Worm (Caenorhabditis elegans) whole organism, L3 larva: ENCODE data around the gene K09H11.11.

Source experiments
- ama-1 ChIP-seq: fragments of 150-350 bp; optimal IDR thresholded peaks from 2 replicates; lab custom pipeline; 2018
- ceh-82 ChIP-seq: fragments of 150-350 bp; optimal IDR thresholded peaks from 2 replicates; lab custom pipeline; 2014; ENCODE audit warnings: missing biosample characterization, missing genetic modification characterization
- ceh-9 ChIP-seq: sonication (generic microtip); optimal IDR thresholded peaks from 2 replicates; lab custom pipeline; 2018; ENCODE audit warnings: missing biosample characterization, missing genetic modification characterization
- jun-1 ChIP-seq: fragments of 150-350 bp; optimal IDR thresholded peaks from 2 replicates; lab custom pipeline; 2014; ENCODE audit warnings: missing biosample characterization, missing genetic modification reagents, missing genetic modification characterization
- lin-39 ChIP-seq: fragments of 150-350 bp; optimal IDR thresholded peaks from 2 replicates; lab custom pipeline; 2018; ENCODE audit warnings: missing biosample characterization, missing genetic modification reagents, missing genetic modification characterization
- nhr-12 ChIP-seq: fragments of 150-350 bp; optimal IDR thresholded peaks from 2 replicates; lab custom pipeline; 2014; ENCODE audit warnings: missing biosample characterization, missing genetic modification characterization
- nhr-237 ChIP-seq: fragments of 150-350 bp; optimal IDR thresholded peaks from 2 replicates; lab custom pipeline; 2014; ENCODE audit warnings: missing biosample characterization, missing genetic modification characterization
- nhr-67 ChIP-seq: fragments of 150-350 bp; optimal IDR thresholded peaks from 2 replicates; lab custom pipeline; 2014; ENCODE audit warnings: missing biosample characterization, missing genetic modification characterization
- nhr-77 ChIP-seq: fragments of 150-350 bp; optimal IDR thresholded peaks from 2 replicates; lab custom pipeline; 2014; ENCODE audit warnings: missing biosample characterization, missing genetic modification characterization
- snpc-4 ChIP-seq: fragments of 150-350 bp; optimal IDR thresholded peaks from 2 replicates; lab custom pipeline; 2014; ENCODE audit warnings: missing biosample characterization, missing genetic modification characterization
- tbx-2 ChIP-seq: sonication (generic microtip); optimal IDR thresholded peaks from 2 replicates; lab custom pipeline; 2016; ENCODE audit warnings: mild to moderate bottlenecking, missing genetic modification characterization, missing compliant biosample characterization
- unc-62 ChIP-seq: fragments of 150-350 bp; sonication (generic microtip); optimal IDR thresholded peaks from 4 replicates; lab custom pipeline; 2014; ENCODE audit warnings: missing biosample characterization, missing genetic modification reagents, missing genetic modification characterization
- zag-1 ChIP-seq: fragments of 150-350 bp; optimal IDR thresholded peaks from 2 replicates; lab custom pipeline; 2014; ENCODE audit warnings: missing biosample characterization, missing genetic modification characterization

DNA sequence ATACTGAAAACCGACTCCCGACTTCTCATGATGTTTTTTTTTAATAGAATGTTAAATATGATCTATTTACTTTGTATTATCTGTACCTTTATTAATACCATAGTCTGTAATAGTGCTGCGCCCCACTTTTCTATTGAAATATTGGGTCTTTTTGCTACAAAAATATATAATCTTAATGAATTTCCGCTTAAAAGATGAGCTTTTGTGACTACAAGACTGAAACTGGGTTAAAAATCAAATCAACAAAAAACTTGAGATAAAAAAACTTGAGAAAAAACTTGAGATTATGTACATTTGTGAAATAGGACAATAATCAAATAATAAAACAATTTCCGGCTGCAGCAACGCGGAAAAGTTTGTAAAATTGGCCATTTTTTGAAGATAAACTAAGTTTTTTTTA, 24.3 kb downstream of the K09H11.11 start, which contains the start of gene K09H11.15:
- TF ChIP-seq zag-1 (tag; lab: Kevin White, UChicago) = no peak
- TF ChIP-seq snpc-4 (tag; lab: Kevin White, UChicago) = no peak
- no peak for TF ChIP-seq nhr-77 (tag; lab: Kevin White, UChicago)
- TF ChIP-seq nhr-67 (tag; lab: Kevin White, UChicago) = no peak
- no peak for TF ChIP-seq ceh-82 (tag; lab: Kevin White, UChicago)
- TF ChIP-seq nhr-237 = no peak
- no peak for TF ChIP-seq ceh-9 (tag; lab: Kevin White, UChicago)
- no peak for TF ChIP-seq unc-62 (GFP tag; lab: Kevin White, UChicago)
- TF ChIP-seq nhr-12 (tag; lab: Kevin White, UChicago) = no peak
- TF ChIP-seq tbx-2 (tag; lab: Kevin White, UChicago) = no peak
- no peak for TF ChIP-seq jun-1 (tag; lab: Kevin White, UChicago)
- TF ChIP-seq lin-39 (tag; lab: Kevin White, UChicago) = no peak
- no peak for TF ChIP-seq ama-1 (lab: Kevin White, UChicago)
